Worm (Caenorhabditis elegans) whole organism, L2 larva: ENCODE measurements around the gene fkh-7.

Source experiments
- C34F6.9 ChIP-seq: fragments of 150-350 bp; optimal IDR thresholded peaks from 2 replicates; lab custom pipeline; 2014; ENCODE audit warnings: missing biosample characterization, missing genetic modification characterization
- F13H6.1 ChIP-seq: sonication (generic microtip); optimal IDR thresholded peaks from 2 replicates; lab custom pipeline; 2016; ENCODE audit warnings: missing genetic modification characterization, missing compliant biosample characterization
- R02D3.7 ChIP-seq: fragments of 150-350 bp; optimal IDR thresholded peaks from 2 replicates; lab custom pipeline; 2014; ENCODE audit warnings: missing biosample characterization, missing genetic modification characterization
- Y55F3AM.14 ChIP-seq: fragments of 200-800 bp; sonication (Bioruptor generic); optimal IDR thresholded peaks from 2 replicates; lab custom pipeline; 2018; ENCODE audit warnings: mild to moderate bottlenecking, missing genetic modification characterization, missing compliant biosample characterization
- ZK546.5 ChIP-seq: sonication (generic microtip); optimal IDR thresholded peaks from 2 replicates; lab custom pipeline; 2017; ENCODE audit warnings: missing biosample characterization, missing genetic modification characterization
- alr-1 ChIP-seq: fragments of 150-350 bp; optimal IDR thresholded peaks from 2 replicates; lab custom pipeline; 2014; ENCODE audit warnings: missing biosample characterization, missing genetic modification characterization
- aly-2 ChIP-seq: fragments of 150-350 bp; optimal IDR thresholded peaks from 2 replicates; lab custom pipeline; 2014; ENCODE audit warnings: missing biosample characterization, missing genetic modification characterization
- ama-1 ChIP-seq: fragments of 150-350 bp; optimal IDR thresholded peaks from 2 replicates; lab custom pipeline; 2018; ENCODE audit warnings: inconsistent platforms
- blmp-1 ChIP-seq: sonication (generic microtip); optimal IDR thresholded peaks from 2 replicates; lab custom pipeline; 2017; ENCODE audit warnings: missing genetic modification characterization, mild to moderate bottlenecking, missing compliant biosample characterization, antibody characterized with exemption, moderate library complexity; ENCODE audit not compliant: insufficient read depth
- ceh-16 ChIP-seq: fragments of 150-350 bp; optimal IDR thresholded peaks from 2 replicates; lab custom pipeline; 2014; ENCODE audit warnings: missing biosample characterization, missing genetic modification characterization
- ceh-82 ChIP-seq: fragments of 150-350 bp; optimal IDR thresholded peaks from 2 replicates; lab custom pipeline; 2014; ENCODE audit warnings: missing biosample characterization, missing genetic modification characterization
- crh-2 ChIP-seq: sonication (generic microtip); optimal IDR thresholded peaks from 2 replicates; lab custom pipeline; 2017; ENCODE audit warnings: missing biosample characterization, missing genetic modification characterization
- dmd-4 ChIP-seq: sonication (generic microtip); optimal IDR thresholded peaks from 2 replicates; lab custom pipeline; 2017; ENCODE audit warnings: missing biosample characterization, missing genetic modification characterization
- egl-27 ChIP-seq: sonication (generic microtip); optimal IDR thresholded peaks from 3 replicates; lab custom pipeline; 2017; ENCODE audit warnings: missing biosample characterization, missing genetic modification reagents, missing genetic modification characterization
- elt-1 ChIP-seq: fragments of 150-350 bp; optimal IDR thresholded peaks from 2 replicates; lab custom pipeline; 2014; ENCODE audit warnings: missing biosample characterization, missing genetic modification characterization
- elt-3 ChIP-seq: sonication (generic microtip); optimal IDR thresholded peaks from 2 replicates; lab custom pipeline; 2017; ENCODE audit warnings: missing biosample characterization, missing genetic modification characterization
- fos-1 ChIP-seq: fragments of 150-350 bp; optimal IDR thresholded peaks from 2 replicates; lab custom pipeline; 2014; ENCODE audit warnings: missing biosample characterization, missing genetic modification characterization
- gmeb-1 ChIP-seq: fragments of 150-350 bp; optimal IDR thresholded peaks from 2 replicates; lab custom pipeline; 2014; ENCODE audit warnings: missing biosample characterization, missing genetic modification characterization
- lin-11 ChIP-seq: fragments of 150-350 bp; sonication (generic microtip); optimal IDR thresholded peaks from 2 replicates; lab custom pipeline; 2014; ENCODE audit warnings: missing biosample characterization, missing genetic modification characterization, inconsistent platforms, mixed read lengths
- lin-13 ChIP-seq: fragments of 150-350 bp; optimal IDR thresholded peaks from 2 replicates; lab custom pipeline; 2014; ENCODE audit warnings: missing biosample characterization, missing genetic modification reagents, missing genetic modification characterization
- lin-39 ChIP-seq: fragments of 150-350 bp; optimal IDR thresholded peaks from 2 replicates; lab custom pipeline; 2014; ENCODE audit warnings: missing biosample characterization, missing genetic modification reagents, missing genetic modification characterization
- lsy-2 ChIP-seq, 2 experiments: fragments of 150-350 bp in 1 of 2; sonication (generic microtip) in 1 of 2; optimal IDR thresholded peaks; 2 replicates each; lab custom pipeline; 2014 to 2017; ENCODE audit warnings: missing biosample characterization in 2 of 2, missing genetic modification characterization in 2 of 2
- mab-5 ChIP-seq: fragments of 150-350 bp; optimal IDR thresholded peaks from 2 replicates; lab custom pipeline; 2014; ENCODE audit warnings: missing biosample characterization, missing genetic modification characterization
- mbf-1 ChIP-seq: sonication (generic microtip); optimal IDR thresholded peaks from 2 replicates; lab custom pipeline; 2017; ENCODE audit warnings: missing biosample characterization, missing genetic modification characterization
- mdl-1 ChIP-seq, 2 experiments: fragments of 150-350 bp in 1 of 2; sonication (generic microtip) in 1 of 2; optimal IDR thresholded peaks; 2 replicates each; lab custom pipeline; 2017; ENCODE audit warnings: missing biosample characterization in 2 of 2, missing genetic modification characterization in 2 of 2
- nhr-10 ChIP-seq: sonication (generic microtip); optimal IDR thresholded peaks from 2 replicates; lab custom pipeline; 2017; ENCODE audit warnings: missing biosample characterization, missing genetic modification characterization
- nhr-11 ChIP-seq: fragments of 150-350 bp; optimal IDR thresholded peaks from 2 replicates; lab custom pipeline; 2014; ENCODE audit warnings: missing biosample characterization, missing genetic modification characterization
- nhr-12 ChIP-seq: fragments of 150-350 bp; optimal IDR thresholded peaks from 2 replicates; lab custom pipeline; 2014; ENCODE audit warnings: missing biosample characterization, missing genetic modification characterization
- nhr-129 ChIP-seq: fragments of 150-350 bp; optimal IDR thresholded peaks from 2 replicates; lab custom pipeline; 2014; ENCODE audit warnings: missing biosample characterization, missing genetic modification characterization
- nhr-21 ChIP-seq: fragments of 150-350 bp; optimal IDR thresholded peaks from 2 replicates; lab custom pipeline; 2014; ENCODE audit warnings: missing biosample characterization, missing genetic modification characterization
- nhr-23 ChIP-seq: fragments of 150-350 bp; optimal IDR thresholded peaks from 2 replicates; lab custom pipeline; 2014; ENCODE audit warnings: missing biosample characterization, missing genetic modification reagents, missing genetic modification characterization
- nhr-237 ChIP-seq: fragments of 150-350 bp; optimal IDR thresholded peaks from 2 replicates; lab custom pipeline; 2014; ENCODE audit warnings: missing biosample characterization, missing genetic modification characterization
- nhr-25 ChIP-seq: fragments of 150-350 bp; sonication (generic microtip); optimal IDR thresholded peaks from 3 replicates; lab custom pipeline; 2014; ENCODE audit warnings: missing biosample characterization, missing genetic modification characterization
- nhr-6 ChIP-seq: fragments of 150-350 bp; optimal IDR thresholded peaks from 2 replicates; lab custom pipeline; 2014; ENCODE audit warnings: missing biosample characterization, missing genetic modification characterization
- nhr-77 ChIP-seq: fragments of 150-350 bp; optimal IDR thresholded peaks from 2 replicates; lab custom pipeline; 2014; ENCODE audit warnings: missing biosample characterization, missing genetic modification characterization
- peb-1 ChIP-seq: fragments of 150-350 bp; optimal IDR thresholded peaks from 2 replicates; lab custom pipeline; 2014; ENCODE audit warnings: missing biosample characterization, missing genetic modification characterization
- sem-4 ChIP-seq: fragments of 150-350 bp; optimal IDR thresholded peaks from 2 replicates; lab custom pipeline; 2014; ENCODE audit warnings: missing biosample characterization, missing genetic modification reagents, missing genetic modification characterization
- skn-1 ChIP-seq: sonication (generic microtip); optimal IDR thresholded peaks from 2 replicates; lab custom pipeline; 2017; ENCODE audit warnings: missing biosample characterization, missing genetic modification characterization
- sma-3 ChIP-seq: sonication (generic microtip); optimal IDR thresholded peaks from 2 replicates; lab custom pipeline; 2016; ENCODE audit warnings: missing genetic modification reagents, missing genetic modification characterization, missing compliant biosample characterization
- sma-9 ChIP-seq, 2 experiments: fragments of 150-350 bp in 1 of 2; sonication (generic microtip) in 1 of 2; optimal IDR thresholded peaks; 2 replicates each; lab custom pipeline; 2014 to 2016; ENCODE audit warnings: missing genetic modification characterization in 2 of 2, mild to moderate bottlenecking in 1 of 2, missing biosample characterization in 1 of 2, missing compliant biosample characterization in 1 of 2, missing genetic modification reagents in 1 of 2, moderate library complexity in 1 of 2
- snpc-4 ChIP-seq: fragments of 150-350 bp; optimal IDR thresholded peaks from 2 replicates; lab custom pipeline; 2014; ENCODE audit warnings: missing biosample characterization, missing genetic modification characterization
- unc-39 ChIP-seq: fragments of 150-350 bp; optimal IDR thresholded peaks from 2 replicates; lab custom pipeline; 2014; ENCODE audit warnings: missing biosample characterization, missing genetic modification characterization
- unc-55 ChIP-seq: fragments of 150-350 bp; sonication (generic microtip); optimal IDR thresholded peaks from 3 replicates; lab custom pipeline; 2014; ENCODE audit warnings: missing biosample characterization, missing genetic modification reagents, missing genetic modification characterization
- unc-62 ChIP-seq: fragments of 150-350 bp; optimal IDR thresholded peaks from 2 replicates; lab custom pipeline; 2014; ENCODE audit warnings: missing biosample characterization, missing genetic modification reagents, missing genetic modification characterization
- zag-1 ChIP-seq: fragments of 150-350 bp; optimal IDR thresholded peaks from 2 replicates; lab custom pipeline; 2014; ENCODE audit warnings: missing biosample characterization, missing genetic modification characterization
- ztf-1 ChIP-seq: fragments of 200-800 bp; sonication (Bioruptor generic); conservative IDR thresholded peaks from 2 replicates; pipeline ENCODE4 v1.3.6; 2022; ENCODE audit warnings: missing genetic modification characterization, missing compliant biosample characterization
- ztf-11 ChIP-seq: sonication (generic microtip); optimal IDR thresholded peaks from 2 replicates; lab custom pipeline; 2017; ENCODE audit warnings: missing biosample characterization, missing genetic modification characterization
- ztf-4 ChIP-seq: fragments of 150-350 bp; optimal IDR thresholded peaks from 2 replicates; lab custom pipeline; 2014; ENCODE audit warnings: missing biosample characterization, missing genetic modification characterization

Gene fkh-7

DNA sequence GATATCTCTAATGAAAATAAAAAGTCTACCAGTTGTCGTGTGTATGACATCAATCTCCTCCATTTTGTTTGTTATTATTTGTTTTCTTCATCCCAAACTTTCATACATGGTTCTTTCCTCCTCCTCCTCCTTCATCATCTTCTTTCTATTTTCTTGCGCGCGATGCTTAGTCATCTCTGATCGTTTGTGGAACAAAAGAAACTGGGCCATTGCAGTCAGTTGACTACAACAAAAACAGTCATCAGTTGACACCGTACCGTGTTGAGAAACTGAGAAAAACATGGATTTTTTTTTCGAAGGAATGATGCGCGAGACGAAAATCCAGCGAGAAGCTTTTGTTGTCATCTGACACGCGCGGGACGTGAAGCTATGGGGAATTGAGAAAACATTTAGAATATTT, 20.7 kb downstream of the fkh-7 start:
- peak; percentile 12 for TF ChIP-seq unc-55
- TF ChIP-seq ceh-82, result no peak
- no peak for TF ChIP-seq lin-11
- TF ChIP-seq sma-3 (GFP tag; lab: Kevin White, UChicago), result peak; percentile 38
- TF ChIP-seq fos-1 (tag; lab: Kevin White, UChicago), result peak; percentile 28
- no peak for TF ChIP-seq peb-1 (tag; lab: Kevin White, UChicago)
- TF ChIP-seq R02D3.7, result no peak
- peak; percentile 19 for TF ChIP-seq nhr-129 (tag; lab: Kevin White, UChicago)
- no peak for TF ChIP-seq mbf-1 (tag; lab: Kevin White, UChicago)
- no peak for TF ChIP-seq ztf-1 (GFP tag; lab: Robert Waterston, UW)
- no peak for TF ChIP-seq ztf-4 (tag; lab: Kevin White, UChicago)
- TF ChIP-seq gmeb-1 (tag; lab: Kevin White, UChicago), result no peak
- TF ChIP-seq sem-4 (tag; lab: Kevin White, UChicago), result peak; percentile 19
- peak; percentile 2 for TF ChIP-seq nhr-21 (tag; lab: Kevin White, UChicago)

DNA sequence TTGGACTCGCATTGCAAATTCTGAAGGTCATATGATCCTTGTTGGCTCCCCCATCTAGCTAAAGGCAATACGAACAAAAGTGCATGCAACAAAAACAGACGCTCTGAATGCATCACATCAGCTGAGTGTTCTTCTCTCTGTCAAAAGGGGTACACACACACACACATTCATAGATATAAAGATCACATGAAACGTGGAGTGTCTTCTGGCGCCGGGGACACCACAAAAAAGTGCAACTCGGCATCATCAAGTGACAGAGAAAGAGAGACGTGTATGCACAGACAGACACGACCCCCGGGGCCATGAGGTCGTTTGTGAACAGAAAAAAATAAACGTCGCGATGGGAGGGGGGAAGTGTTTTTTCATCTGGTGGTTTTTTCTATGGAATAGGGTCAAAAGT, 22.9 kb downstream of the fkh-7 start:
- TF ChIP-seq nhr-6 (tag; lab: Kevin White, UChicago) (peak; percentile 68), mab-5 (tag; lab: Kevin White, UChicago) (peak; percentile 48), ceh-16 (no peak), R02D3.7 (no peak), nhr-21 (tag; lab: Kevin White, UChicago) (peak; percentile 45), sma-3 (GFP tag; lab: Kevin White, UChicago) (peak; percentile 61), dmd-4 (no peak), ztf-4 (tag; lab: Kevin White, UChicago) (peak; percentile 45), nhr-12 (no peak), peb-1 (tag; lab: Kevin White, UChicago) (no peak), ama-1 (lab: Kevin White, UChicago) (peak; percentile 48), gmeb-1 (tag; lab: Kevin White, UChicago) (no peak), nhr-23 (tag; lab: Kevin White, UChicago) (no peak), elt-1 (tag; lab: Kevin White, UChicago) (no peak), snpc-4 (no peak), nhr-237 (tag; lab: Kevin White, UChicago) (no peak), sem-4 (tag; lab: Kevin White, UChicago) (peak; percentile 93), ztf-1 (GFP tag; lab: Robert Waterston, UW) (no peak), elt-3 (tag; lab: Kevin White, UChicago) (no peak), lin-11 (peak; percentile 13), nhr-77 (tag; lab: Kevin White, UChicago) (no peak), mdl-1 (tag; optimal IDR thresholded peaks at IDR 0.05; lab: Kevin White, UChicago) (peak; percentile 81 to 82), aly-2 (tag; lab: Kevin White, UChicago) (no peak), unc-39 (tag; lab: Kevin White, UChicago) (no peak), nhr-10 (tag; lab: Kevin White, UChicago) (no peak), ztf-11 (tag; lab: Kevin White, UChicago) (no peak), mbf-1 (tag; lab: Kevin White, UChicago) (no peak), blmp-1 (peak; percentile 31), nhr-11 (tag; lab: Kevin White, UChicago) (peak; percentile 31), ceh-82 (no peak), F13H6.1 (tag; lab: Kevin White, UChicago) (peak; percentile 95), unc-62 (GFP tag; lab: Kevin White, UChicago) (peak; percentile 54), sma-9 (GFP tag; optimal IDR thresholded peaks at IDR 0.05; lab: Kevin White, UChicago) (peak; percentile 95), sma-9 (tag; optimal IDR thresholded peaks at IDR 0.05; lab: Kevin White, UChicago) (no peak), C34F6.9 (peak; percentile 91), alr-1 (peak; percentile 53), egl-27 (peak; percentile 87), nhr-129 (tag; lab: Kevin White, UChicago) (peak; percentile 96), Y55F3AM.14 (GFP tag; lab: Kevin White, UChicago) (peak; percentile 91), nhr-25 (peak; percentile 67), crh-2 (peak; percentile 91), skn-1 (tag; lab: Kevin White, UChicago) (no peak), unc-55 (peak; percentile 68), lsy-2 (tag; optimal IDR thresholded peaks at IDR 0.05; lab: Kevin White, UChicago) (peak in 1 of 2 experiments; percentile 90), lin-39 (tag; lab: Kevin White, UChicago) (no peak), zag-1 (peak; percentile 85), lin-13 (GFP tag; lab: Kevin White, UChicago) (peak; percentile 46), fos-1 (tag; lab: Kevin White, UChicago) (peak; percentile 84), ZK546.5 (tag; lab: Kevin White, UChicago) (no peak)
